Worm (Caenorhabditis elegans) whole organism, L4 larva: ENCODE measurements around the gene C33A12.19.

ENCODE experiments used
- F10B5.3 ChIP-seq: sonication (generic microtip); optimal IDR thresholded peaks from 2 replicates; lab custom pipeline; 2016; ENCODE audit warnings: mild to moderate bottlenecking, missing genetic modification characterization, missing compliant biosample characterization
- F26F4.8 ChIP-seq: fragments of 200-800 bp; sonication (Bioruptor generic); conservative IDR thresholded peaks from 2 replicates; pipeline ENCODE4 v1.3.6; 2022; ENCODE audit warnings: missing genetic modification characterization, missing compliant biosample characterization
- Y48G9A.11 ChIP-seq: fragments of 200-800 bp; sonication (Bioruptor generic); IDR thresholded peaks from 2 replicates; pipeline ENCODE4 v1.3.6; 2022; ENCODE audit warnings: missing genetic modification reagents, missing genetic modification characterization, missing compliant biosample characterization
- ZK546.5 ChIP-seq, 2 experiments: sonication (generic microtip); optimal IDR thresholded peaks; 2 replicates each; lab custom pipeline; 2017; ENCODE audit warnings: missing biosample characterization in 2 of 2, missing genetic modification characterization in 2 of 2
- aly-2 ChIP-seq: sonication (generic microtip); optimal IDR thresholded peaks from 2 replicates; lab custom pipeline; 2018; ENCODE audit warnings: missing biosample characterization, missing genetic modification characterization
- ama-1 ChIP-seq: fragments of 150-350 bp; optimal IDR thresholded peaks from 2 replicates; lab custom pipeline; 2014; ENCODE audit warnings: inconsistent platforms, mixed read lengths
- arid-1 ChIP-seq: fragments of 200-800 bp; sonication (Bioruptor generic); conservative IDR thresholded peaks from 2 replicates; pipeline ENCODE4 v1.3.6; 2022; ENCODE audit warnings: missing genetic modification reagents, missing genetic modification characterization, missing compliant biosample characterization
- attf-4 ChIP-seq: sonication (generic microtip); optimal IDR thresholded peaks from 3 replicates; lab custom pipeline; 2017; ENCODE audit warnings: missing biosample characterization, missing genetic modification characterization
- ceh-20 ChIP-seq: fragments of 200-800 bp; sonication (Bioruptor generic); IDR thresholded peaks from 2 replicates; pipeline ENCODE4 v1.3.6; 2022; ENCODE audit warnings: missing genetic modification reagents, missing genetic modification characterization, missing compliant biosample characterization
- ceh-32 ChIP-seq: sonication (generic microtip); optimal IDR thresholded peaks from 2 replicates; lab custom pipeline; 2016; ENCODE audit warnings: mild to moderate bottlenecking, missing genetic modification characterization, missing compliant biosample characterization; ENCODE audit not compliant: poor library complexity
- ceh-44 ChIP-seq: fragments of 200-800 bp; sonication (Bioruptor generic); IDR thresholded peaks from 2 replicates; pipeline ENCODE4 v1.3.6; 2022; ENCODE audit warnings: missing genetic modification reagents, missing genetic modification characterization, missing compliant biosample characterization
- ceh-82 ChIP-seq: sonication (generic microtip); optimal IDR thresholded peaks from 2 replicates; lab custom pipeline; 2017; ENCODE audit warnings: missing biosample characterization, missing genetic modification characterization
- cey-2 ChIP-seq: sonication (generic microtip); optimal IDR thresholded peaks from 3 replicates; lab custom pipeline; 2017; ENCODE audit warnings: missing genetic modification characterization, mild to moderate bottlenecking, missing compliant biosample characterization, antibody characterized with exemption, borderline replicate concordance; ENCODE audit not compliant: insufficient read depth
- daf-12 ChIP-seq: fragments of 150-350 bp; optimal IDR thresholded peaks from 2 replicates; lab custom pipeline; 2014; ENCODE audit warnings: missing biosample characterization, missing genetic modification reagents, missing genetic modification characterization
- daf-8 ChIP-seq: fragments of 200-800 bp; sonication (Bioruptor generic); IDR thresholded peaks from 2 replicates; pipeline ENCODE4 v1.3.6; 2022; ENCODE audit warnings: missing genetic modification characterization, missing compliant biosample characterization
- dmd-6 ChIP-seq: fragments of 200-800 bp; sonication (Bioruptor generic); IDR thresholded peaks from 2 replicates; pipeline ENCODE4 v1.3.6; 2022; ENCODE audit warnings: missing genetic modification reagents, missing genetic modification characterization, missing compliant biosample characterization
- dpl-1 ChIP-seq: fragments of 150-350 bp; optimal IDR thresholded peaks from 2 replicates; lab custom pipeline; 2014; ENCODE audit warnings: missing biosample characterization, missing genetic modification reagents, missing genetic modification characterization
- dve-1 ChIP-seq: sonication (generic microtip); optimal IDR thresholded peaks from 2 replicates; lab custom pipeline; 2017; ENCODE audit warnings: antibody characterized with exemption, mild to moderate bottlenecking, missing genetic modification characterization, missing compliant biosample characterization; ENCODE audit not compliant: insufficient read depth
- hlh-11 ChIP-seq: fragments of 200-800 bp; sonication (Bioruptor generic); optimal IDR thresholded peaks from 2 replicates; lab custom pipeline; 2018; ENCODE audit warnings: mild to moderate bottlenecking, missing genetic modification characterization, missing compliant biosample characterization
- hlh-30 ChIP-seq: sonication (generic microtip); optimal IDR thresholded peaks from 2 replicates; lab custom pipeline; 2017; ENCODE audit warnings: antibody characterized with exemption, mild to moderate bottlenecking, missing genetic modification characterization, missing compliant biosample characterization; ENCODE audit not compliant: insufficient read depth
- lim-7 ChIP-seq: fragments of 200-800 bp; sonication (Bioruptor generic); IDR thresholded peaks from 2 replicates; pipeline ENCODE4 v1.3.6; 2022; ENCODE audit warnings: missing genetic modification characterization, missing compliant biosample characterization
- lin-1 ChIP-seq: fragments of 200-800 bp; sonication (Bioruptor generic); IDR thresholded peaks from 2 replicates; pipeline ENCODE4 v1.3.6; 2022; ENCODE audit warnings: missing genetic modification reagents, missing genetic modification characterization, missing compliant biosample characterization
- lin-13 ChIP-seq: fragments of 150-350 bp; optimal IDR thresholded peaks from 2 replicates; lab custom pipeline; 2014; ENCODE audit warnings: missing biosample characterization, missing genetic modification reagents, missing genetic modification characterization
- lin-38 ChIP-seq: fragments of 200-800 bp; sonication (Bioruptor generic); IDR thresholded peaks from 2 replicates; pipeline ENCODE4 v1.3.6; 2022; ENCODE audit warnings: missing genetic modification reagents, missing genetic modification characterization, missing compliant biosample characterization
- lsy-2 ChIP-seq, 2 experiments: fragments of 150-350 bp in 1 of 2; sonication (generic microtip) in 1 of 2; optimal IDR thresholded peaks; 2 replicates each; lab custom pipeline; 2014 to 2017; ENCODE audit warnings: missing biosample characterization in 2 of 2, missing genetic modification characterization in 2 of 2
- mdl-1 ChIP-seq, 2 experiments: fragments of 150-350 bp in 1 of 2; sonication (generic microtip) in 1 of 2; optimal IDR thresholded peaks; 2 replicates each; lab custom pipeline; 2014 to 2017; ENCODE audit warnings: missing biosample characterization in 2 of 2, missing genetic modification characterization in 2 of 2
- mdt-29 ChIP-seq: fragments of 200-800 bp; sonication (Bioruptor generic); IDR thresholded peaks from 2 replicates; pipeline ENCODE4 v1.3.6; 2022; ENCODE audit warnings: missing genetic modification reagents, missing genetic modification characterization, missing compliant biosample characterization
- mep-1 ChIP-seq: fragments of 150-350 bp; sonication (generic microtip); optimal IDR thresholded peaks from 3 replicates; lab custom pipeline; 2014; ENCODE audit warnings: missing biosample characterization, missing genetic modification characterization
- nhr-10 ChIP-seq: fragments of 150-350 bp; optimal IDR thresholded peaks from 2 replicates; lab custom pipeline; 2014; ENCODE audit warnings: missing biosample characterization, missing genetic modification characterization
- nhr-28 ChIP-seq: fragments of 150-350 bp; optimal IDR thresholded peaks from 2 replicates; lab custom pipeline; 2014; ENCODE audit warnings: missing biosample characterization, missing genetic modification characterization
- nhr-76 ChIP-seq: fragments of 150-350 bp; optimal IDR thresholded peaks from 2 replicates; lab custom pipeline; 2014; ENCODE audit warnings: missing biosample characterization, missing genetic modification characterization
- nhr-77 ChIP-seq: fragments of 150-350 bp; optimal IDR thresholded peaks from 2 replicates; lab custom pipeline; 2014; ENCODE audit warnings: missing biosample characterization, missing genetic modification characterization
- pha-4 ChIP-seq, 2 experiments: fragments of 150-350 bp in 1 of 2; fragments of 200-800 bp in 1 of 2; sonication (Bioruptor generic) in 1 of 2; IDR thresholded peaks in 1 of 2; optimal IDR thresholded peaks in 1 of 2; 2 replicates each; pipeline versions ENCODE4 v1.3.6 to Lab custom; 2014 to 2022; ENCODE audit warnings: missing genetic modification characterization in 2 of 2, missing genetic modification reagents in 2 of 2, missing biosample characterization in 1 of 2, missing compliant biosample characterization in 1 of 2
- php-3 ChIP-seq: fragments of 200-800 bp; sonication (Bioruptor generic); IDR thresholded peaks from 2 replicates; pipeline ENCODE4 v1.3.6; 2022; ENCODE audit warnings: missing genetic modification reagents, missing genetic modification characterization, missing compliant biosample characterization
- rbr-2 ChIP-seq: sonication (generic microtip); optimal IDR thresholded peaks from 2 replicates; lab custom pipeline; 2016; ENCODE audit warnings: missing genotype, missing genetic modification characterization, missing compliant biosample characterization
- spr-3 ChIP-seq: fragments of 200-800 bp; sonication (Bioruptor generic); optimal IDR thresholded peaks from 2 replicates; lab custom pipeline; 2018; ENCODE audit warnings: mild to moderate bottlenecking, missing genetic modification characterization, missing compliant biosample characterization
- tag-97 ChIP-seq: fragments of 200-800 bp; sonication (Bioruptor generic); IDR thresholded peaks from 2 replicates; pipeline ENCODE4 v1.3.6; 2022; ENCODE audit warnings: missing genetic modification characterization, missing compliant biosample characterization
- tra-1 ChIP-seq: fragments of 200-800 bp; sonication (Bioruptor generic); IDR thresholded peaks from 2 replicates; pipeline ENCODE4 v1.3.6; 2022; ENCODE audit warnings: missing genetic modification reagents, missing genetic modification characterization, missing compliant biosample characterization
- unc-62 ChIP-seq, 3 experiments: fragments of 150-350 bp in 1 of 3; sonication (generic microtip); optimal IDR thresholded peaks in 2 of 3; peaks in 1 of 3; 1 replicate in 1 of 3; 2 replicates in 2 of 3; lab custom pipeline; 2014 to 2017; ENCODE audit warnings: missing biosample characterization in 3 of 3, missing genetic modification characterization in 3 of 3, missing genetic modification reagents in 3 of 3, missing genotype in 1 of 3
- vab-7 ChIP-seq: fragments of 200-800 bp; sonication (Bioruptor generic); IDR thresholded peaks from 2 replicates; pipeline ENCODE4 v1.3.6; 2022; ENCODE audit warnings: missing genetic modification reagents, missing genetic modification characterization, missing compliant biosample characterization
- zag-1 ChIP-seq: fragments of 150-350 bp; optimal IDR thresholded peaks from 2 replicates; lab custom pipeline; 2014; ENCODE audit warnings: missing biosample characterization, missing genetic modification characterization
- zfp-2 ChIP-seq: sonication (generic microtip); optimal IDR thresholded peaks from 2 replicates; lab custom pipeline; 2016; ENCODE audit warnings: mild to moderate bottlenecking, missing genetic modification characterization, missing compliant biosample characterization
- ztf-7 ChIP-seq: fragments of 150-350 bp; optimal IDR thresholded peaks from 2 replicates; lab custom pipeline; 2014; ENCODE audit warnings: missing biosample characterization, missing genetic modification characterization

The C33A12.19 gene

ce11 chrIV:9516831-9517230 is at the start of gene C33A12.19:
TSS of gene C33A12.19 (plus strand) at chrIV:9516999.
- TF ChIP-seq cey-2 (peak; percentile 20), unc-62 (GFP tag; optimal IDR thresholded peaks at IDR 0.05 in 1 of 2; lab: Kevin White, UChicago) (peak in 1 of 2 experiments; percentile 88), unc-62 (tag; optimal IDR thresholded peaks at IDR 0.05; lab: Kevin White, UChicago) (no peak), dmd-6 (GFP tag; lab: Robert Waterston, UW) (peak; percentile 36), nhr-10 (no peak), dve-1 (tag; lab: Kevin White, UChicago) (peak; percentile 34), hlh-11 (tag; lab: Kevin White, UChicago) (peak; percentile 50), ztf-7 (tag; lab: Kevin White, UChicago) (no peak), nhr-28 (tag; lab: Kevin White, UChicago) (peak; percentile 56), hlh-30 (tag; lab: Kevin White, UChicago) (peak; percentile 53), mdl-1 (tag; optimal IDR thresholded peaks at IDR 0.05; lab: Kevin White, UChicago) (peak in 1 of 2 experiments; percentile 74), lim-7 (no peak), daf-8 (no peak), F10B5.3 (tag; lab: Kevin White, UChicago) (no peak), lsy-2 (tag; optimal IDR thresholded peaks at IDR 0.05; lab: Kevin White, UChicago) (peak in 1 of 2 experiments; percentile 37), nhr-77 (tag; lab: Kevin White, UChicago) (peak; percentile 19)

DNA sequence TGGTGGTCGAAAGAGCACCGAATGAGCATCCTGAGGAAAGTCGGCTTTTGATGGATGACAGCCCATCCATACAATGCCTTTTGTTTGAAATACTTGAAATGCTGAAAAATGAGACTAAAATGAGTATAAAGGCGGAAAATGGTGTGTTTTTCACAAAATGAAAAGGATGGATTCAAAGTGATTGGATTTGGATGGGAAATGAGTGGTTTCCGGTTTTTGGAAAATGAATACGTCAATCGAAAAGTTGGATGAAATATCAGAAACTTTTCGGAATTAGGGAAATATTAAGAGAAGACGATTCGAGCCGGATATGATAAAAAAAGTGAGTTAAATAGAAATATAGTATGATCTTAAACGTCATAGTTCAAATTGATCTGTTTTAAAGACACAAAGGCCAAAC is 49.4 kb upstream of the C33A12.19 start, which contains the start of gene F38E11.6:
F38E11.6 (minus strand) TSS at position 101 of the 400 bp plus-strand sequence.
- TF ChIP-seq ceh-82 (no peak), ceh-32 (no peak), ama-1 (lab: Kevin White, UChicago) (no peak), spr-3 (GFP tag; lab: Kevin White, UChicago) (no peak)

DNA sequence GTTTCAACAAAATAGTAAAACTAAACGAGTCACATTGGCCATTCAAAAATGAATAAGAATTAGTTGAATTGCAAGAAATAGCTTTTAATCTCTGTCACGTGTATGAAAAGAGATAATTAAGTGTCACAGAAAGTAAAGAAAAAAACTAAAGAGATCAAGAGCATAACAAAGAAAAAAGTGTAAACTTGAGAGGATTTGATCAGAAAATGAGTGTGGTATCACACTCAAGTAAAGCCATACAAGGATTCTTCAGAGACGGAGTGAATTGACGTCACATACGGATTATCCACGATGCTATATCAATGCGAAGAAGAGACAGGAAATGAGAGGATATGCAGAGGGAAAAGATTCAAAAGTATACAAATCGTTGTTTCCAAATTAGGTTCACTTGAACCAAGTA is 47.5 kb upstream of the C33A12.19 start:
- TF ChIP-seq Y48G9A.11, result no peak
- no peak for TF ChIP-seq php-3 (GFP tag; lab: Robert Waterston, UW)
- TF ChIP-seq, all 104 proteins: peak for 0

DNA sequence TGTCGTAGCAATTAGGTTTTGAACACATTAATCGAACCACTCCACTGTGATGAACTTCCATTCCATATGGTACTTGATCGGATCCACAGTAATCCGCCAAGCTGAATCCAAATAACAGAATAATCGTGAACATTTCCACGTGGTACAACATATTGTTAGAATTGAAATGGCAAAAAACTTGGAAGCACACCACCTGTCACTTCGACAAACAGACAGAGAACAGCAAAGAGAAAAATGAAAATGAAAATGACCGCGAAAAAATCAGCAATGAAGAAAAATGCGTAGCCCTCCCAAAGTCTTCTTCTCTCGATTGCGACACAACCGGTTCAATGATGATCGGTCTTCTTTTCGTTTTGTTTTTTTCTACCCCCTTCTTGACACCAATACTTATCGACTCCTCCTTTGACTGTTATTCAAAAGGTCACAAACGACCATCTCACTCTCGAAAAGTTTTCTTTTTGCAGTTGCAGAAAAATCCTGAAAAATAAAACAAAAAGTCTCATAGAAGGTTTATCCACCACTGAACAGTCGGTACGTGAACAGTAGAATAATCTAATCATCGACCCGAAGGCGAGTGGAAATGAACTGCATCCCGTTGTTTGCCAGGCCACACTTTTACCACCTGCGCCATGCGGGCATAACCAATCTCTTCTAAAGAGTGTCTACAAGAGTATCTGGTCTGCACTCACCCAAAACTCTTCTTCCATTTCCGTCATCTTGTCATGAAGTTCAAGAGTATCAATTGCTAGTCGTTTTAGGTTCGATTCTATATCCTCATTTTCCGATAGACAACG is 39.5 kb upstream of the C33A12.19 start, which contains the start of gene wrt-3:
wrt-3 (minus strand) TSS at position 322 of the 794 bp plus-strand sequence.
- no peak for TF ChIP-seq nhr-76
- TF ChIP-seq F26F4.8 (GFP tag; lab: Robert Waterston, UW), result peak; percentile 93
- TF ChIP-seq ceh-32, result peak; percentile 1
- TF ChIP-seq mdt-29, result no peak; the same call in 1 of the 2 replicates
- TF ChIP-seq hlh-30 (tag; lab: Kevin White, UChicago), result no peak
- TF ChIP-seq attf-4, result peak; percentile 58
- TF ChIP-seq lin-38, result no peak
- TF ChIP-seq zfp-2 (tag; lab: Kevin White, UChicago), result peak; percentile 46
- TF ChIP-seq ceh-20 (GFP tag; lab: Robert Waterston, UW), result no peak
- peak; percentile 88; the same call in 1 of the 2 replicates for TF ChIP-seq ceh-44 (GFP tag; lab: Robert Waterston, UW)
- no peak for TF ChIP-seq mep-1
- TF ChIP-seq vab-7 (GFP tag; lab: Robert Waterston, UW), result no peak; the same call in 1 of the 2 replicates
- no peak for TF ChIP-seq lin-13
- no peak for TF ChIP-seq zag-1
- TF ChIP-seq rbr-2, result peak; percentile 62
- peak; percentile 79 for TF ChIP-seq tra-1 (GFP tag; lab: Robert Waterston, UW)
- TF ChIP-seq aly-2 (tag; lab: Kevin White, UChicago), result no peak
- no peak for TF ChIP-seq daf-12 (tag; lab: Kevin White, UChicago)
- no peak for TF ChIP-seq ZK546.5 (tag; optimal IDR thresholded peaks at IDR 0.05; lab: Kevin White, UChicago)
- TF ChIP-seq lin-1 (GFP tag; lab: Robert Waterston, UW), result no peak; the same call in none of the 2 replicates
- TF ChIP-seq dpl-1 (GFP tag; lab: Kevin White, UChicago), result no peak
- TF ChIP-seq arid-1, result peak; percentile 93
- no peak for TF ChIP-seq tag-97 (GFP tag; lab: Robert Waterston, UW)
- TF ChIP-seq pha-4 (GFP tag; IDR thresholded peaks at IDR 0.05; lab: Robert Waterston, UW), result peak; percentile 91
- TF ChIP-seq pha-4 (tag; optimal IDR thresholded peaks at IDR 0.05; lab: Kevin White, UChicago), result no peak
